Worm (Caenorhabditis elegans) whole organism, mixed stage, embryonic: ENCODE measurements around the gene C53A5.11.

Source experiments
- bed-3 ChIP-seq: fragments of 200-800 bp; sonication (Bioruptor generic); optimal IDR thresholded peaks from 3 replicates; lab custom pipeline; 2018; ENCODE audit warnings: mild to moderate bottlenecking, missing genetic modification characterization, moderate library complexity, missing compliant biosample characterization
- cnd-1 ChIP-seq: fragments of 200-800 bp; sonication (Bioruptor generic); optimal IDR thresholded peaks from 2 replicates; lab custom pipeline; 2018; ENCODE audit warnings: mild to moderate bottlenecking, missing genetic modification characterization, missing compliant biosample characterization
- elt-1 ChIP-seq: sonication (generic microtip); optimal IDR thresholded peaks from 2 replicates; lab custom pipeline; 2017; ENCODE audit warnings: missing genetic modification characterization, mild to moderate bottlenecking, missing compliant biosample characterization, antibody characterized with exemption, moderate library complexity, borderline replicate concordance; ENCODE audit not compliant: insufficient read depth
- ham-2 ChIP-seq: fragments of 200-800 bp; sonication (Bioruptor generic); optimal IDR thresholded peaks from 2 replicates; lab custom pipeline; 2018; ENCODE audit warnings: mild to moderate bottlenecking, missing genetic modification characterization, missing compliant biosample characterization
- nhr-237 ChIP-seq: fragments of 150-350 bp; optimal IDR thresholded peaks from 2 replicates; lab custom pipeline; 2014; ENCODE audit warnings: missing biosample characterization, missing genetic modification characterization
- nhr-28 ChIP-seq: fragments of 150-350 bp; optimal IDR thresholded peaks from 2 replicates; lab custom pipeline; 2014; ENCODE audit warnings: missing biosample characterization, missing genetic modification characterization
- nhr-76 ChIP-seq: sonication (generic microtip); optimal IDR thresholded peaks from 2 replicates; lab custom pipeline; 2017; ENCODE audit warnings: missing biosample characterization, missing genetic modification characterization
- tbx-8 ChIP-seq: fragments of 200-800 bp; sonication (Bioruptor generic); optimal IDR thresholded peaks from 2 replicates; lab custom pipeline; 2018; ENCODE audit warnings: mild to moderate bottlenecking, missing genetic modification characterization, moderate library complexity, missing compliant biosample characterization
- unc-62 ChIP-seq: fragments of 150-350 bp; optimal IDR thresholded peaks from 2 replicates; lab custom pipeline; 2014; ENCODE audit warnings: missing biosample characterization, missing genetic modification reagents, missing genetic modification characterization
- ztf-11 ChIP-seq: fragments of 150-350 bp; optimal IDR thresholded peaks from 2 replicates; lab custom pipeline; 2014; ENCODE audit warnings: missing biosample characterization, missing genetic modification characterization

- TF ChIP-seq cnd-1 (tag; lab: Kevin White, UChicago) (no peak), nhr-237 (tag; lab: Kevin White, UChicago) (no peak), ztf-11 (tag; lab: Kevin White, UChicago) (no peak), elt-1 (tag; lab: Kevin White, UChicago) (no peak), nhr-76 (tag; lab: Kevin White, UChicago) (no peak), nhr-28 (tag; lab: Kevin White, UChicago) (no peak), bed-3 (GFP tag; lab: Kevin White, UChicago) (no peak), unc-62 (no peak), ham-2 (GFP tag; lab: Kevin White, UChicago) (no peak), tbx-8 (no peak)
Observed at ce11 chrV:14536274-14536673, 26.4 kb upstream of the C53A5.11 start, which contains the start of gene tag-191.
